Worm (Caenorhabditis elegans): ENCODE results near the gene F35G12.5.

Gene F35G12.5

ce11 chrIII:4548739-4549138 lies 35.2 kb upstream of the F35G12.5 start, which contains the start of gene M88.4:
M88.4 (plus strand) TSS chrIII:4549039.
- TF ChIP-seq egl-27 (tag; optimal IDR thresholded peaks at IDR 0.05), result no peak
- TF ChIP-seq zag-1 (tag; optimal IDR thresholded peaks at IDR 0.05), result no peak
- no peak for TF ChIP-seq ztf-11 (tag; optimal IDR thresholded peaks at IDR 0.05)
- no peak for TF ChIP-seq elt-3 (tag; optimal IDR thresholded peaks at IDR 0.05)
- no peak for TF ChIP-seq nhr-11 (tag; optimal IDR thresholded peaks at IDR 0.05)
- no peak for TF ChIP-seq elt-1 (tag; optimal IDR thresholded peaks at IDR 0.05)
- TF ChIP-seq mbf-1 (tag; optimal IDR thresholded peaks at IDR 0.05), result no peak
- no peak for TF ChIP-seq R02D3.7 (tag; optimal IDR thresholded peaks at IDR 0.05)
- no peak for TF ChIP-seq nhr-6 (tag; optimal IDR thresholded peaks at IDR 0.05)

ce11 chrIII:4551963-4552362 lies 32.0 kb upstream of the F35G12.5 start:
- peak; percentile 91 for TF ChIP-seq nhr-129 (tag; optimal IDR thresholded peaks at IDR 0.05)
- peak; percentile 71 for TF ChIP-seq peb-1 (tag; optimal IDR thresholded peaks at IDR 0.05)
- TF ChIP-seq aly-2 (tag; optimal IDR thresholded peaks at IDR 0.05), result no peak
- no peak for TF ChIP-seq dmd-4 (tag; optimal IDR thresholded peaks at IDR 0.05)
- no peak for TF ChIP-seq unc-62 (GFP tag; optimal IDR thresholded peaks at IDR 0.05)
- peak; percentile 80 for TF ChIP-seq C34F6.9 (tag; optimal IDR thresholded peaks at IDR 0.05)
- TF ChIP-seq mdl-1 (tag; optimal IDR thresholded peaks at IDR 0.05), result peak; percentile 26 to 49
- TF ChIP-seq ceh-82 (tag; optimal IDR thresholded peaks at IDR 0.05), result no peak
- no peak for TF ChIP-seq lin-39 (tag; optimal IDR thresholded peaks at IDR 0.05)
- TF ChIP-seq sma-3 (GFP tag; optimal IDR thresholded peaks at IDR 0.05), result peak; percentile 46
- TF ChIP-seq blmp-1 (tag; optimal IDR thresholded peaks at IDR 0.05; ENCODE audit: insufficient read depth), result peak; percentile 5
- peak; percentile 32 for TF ChIP-seq zag-1 (tag; optimal IDR thresholded peaks at IDR 0.05)
- TF ChIP-seq nhr-10 (tag; optimal IDR thresholded peaks at IDR 0.05), result no peak
- TF ChIP-seq ztf-1 (GFP tag; conservative IDR thresholded peaks at IDR 0.05), result no peak
- peak; percentile 50 for TF ChIP-seq sem-4 (tag; optimal IDR thresholded peaks at IDR 0.05)
- no peak for TF ChIP-seq nhr-12 (tag; optimal IDR thresholded peaks at IDR 0.05)
- TF ChIP-seq nhr-6 (tag; optimal IDR thresholded peaks at IDR 0.05), result no peak
- TF ChIP-seq fos-1 (tag; optimal IDR thresholded peaks at IDR 0.05), result peak; percentile 83
- peak; percentile 28 for TF ChIP-seq Y55F3AM.14 (GFP tag; optimal IDR thresholded peaks at IDR 0.05)
- no peak for TF ChIP-seq alr-1 (tag; optimal IDR thresholded peaks at IDR 0.05)
- peak; percentile 61 for TF ChIP-seq egl-27 (tag; optimal IDR thresholded peaks at IDR 0.05)
- no peak for TF ChIP-seq ceh-16 (tag; optimal IDR thresholded peaks at IDR 0.05)
- peak; percentile 54 for TF ChIP-seq lin-13 (GFP tag; optimal IDR thresholded peaks at IDR 0.05)
- peak; percentile 17 for TF ChIP-seq mab-5 (tag; optimal IDR thresholded peaks at IDR 0.05)
- no peak for TF ChIP-seq elt-1 (tag; optimal IDR thresholded peaks at IDR 0.05)
- peak in 1 of 2 experiments; percentile 71 for TF ChIP-seq lsy-2 (tag; optimal IDR thresholded peaks at IDR 0.05)
- peak; percentile 85 for TF ChIP-seq sma-9 (GFP tag; optimal IDR thresholded peaks at IDR 0.05)
- no peak for TF ChIP-seq sma-9 (tag; optimal IDR thresholded peaks at IDR 0.05)
- no peak for TF ChIP-seq R02D3.7 (tag; optimal IDR thresholded peaks at IDR 0.05)
- TF ChIP-seq crh-2 (tag; optimal IDR thresholded peaks at IDR 0.05), result peak; percentile 71
- no peak for TF ChIP-seq ztf-11 (tag; optimal IDR thresholded peaks at IDR 0.05)
- no peak for TF ChIP-seq ama-1 (optimal IDR thresholded peaks at IDR 0.05)
- TF ChIP-seq elt-3 (tag; optimal IDR thresholded peaks at IDR 0.05), result no peak
- no peak for TF ChIP-seq nhr-237 (tag; optimal IDR thresholded peaks at IDR 0.05)
- no peak for TF ChIP-seq unc-39 (tag; optimal IDR thresholded peaks at IDR 0.05)
- TF ChIP-seq gmeb-1 (tag; optimal IDR thresholded peaks at IDR 0.05), result peak; percentile 49
- no peak for TF ChIP-seq nhr-77 (tag; optimal IDR thresholded peaks at IDR 0.05)
- no peak for TF ChIP-seq ZK546.5 (tag; optimal IDR thresholded peaks at IDR 0.05)
- no peak for TF ChIP-seq nhr-11 (tag; optimal IDR thresholded peaks at IDR 0.05)
- TF ChIP-seq lin-11 (tag; optimal IDR thresholded peaks at IDR 0.05), result peak; percentile 37
- peak; percentile 56 for TF ChIP-seq nhr-25 (tag; optimal IDR thresholded peaks at IDR 0.05)
- TF ChIP-seq F13H6.1 (tag; optimal IDR thresholded peaks at IDR 0.05), result peak; percentile 83
- peak; percentile 24 for TF ChIP-seq nhr-21 (tag; optimal IDR thresholded peaks at IDR 0.05)
- peak; percentile 68 for TF ChIP-seq unc-55 (GFP tag; optimal IDR thresholded peaks at IDR 0.05)
- TF ChIP-seq nhr-23 (tag; optimal IDR thresholded peaks at IDR 0.05), result no peak
- TF ChIP-seq ztf-4 (tag; optimal IDR thresholded peaks at IDR 0.05), result no peak
- no peak for TF ChIP-seq snpc-4 (tag; optimal IDR thresholded peaks at IDR 0.05)
- no peak for TF ChIP-seq skn-1 (tag; optimal IDR thresholded peaks at IDR 0.05)
- no peak for TF ChIP-seq mbf-1 (tag; optimal IDR thresholded peaks at IDR 0.05)

All from whole organism, L2 larva.